Worm (Caenorhabditis elegans) whole organism, L4 larva: ENCODE data around the gene T04H1.12.

Source experiments
- D1046.2 ChIP-seq: fragments of 200-800 bp; sonication (Bioruptor generic); IDR thresholded peaks from 2 replicates; pipeline ENCODE4 v1.3.6; 2022; ENCODE audit warnings: missing genetic modification characterization, missing compliant biosample characterization
- F49E8.2 ChIP-seq: sonication (generic microtip); optimal IDR thresholded peaks from 2 replicates; lab custom pipeline; 2016; ENCODE audit warnings: missing compliant biosample characterization, mild to moderate bottlenecking, missing genetic modification characterization, borderline replicate concordance
- R02D3.7 ChIP-seq: fragments of 150-350 bp; sonication (generic microtip); optimal IDR thresholded peaks from 3 replicates; lab custom pipeline; 2014; ENCODE audit warnings: missing biosample characterization, missing genetic modification characterization
- Y75B8A.6 ChIP-seq: fragments of 200-800 bp; sonication (Bioruptor generic); IDR thresholded peaks from 2 replicates; pipeline ENCODE4 v1.3.6; 2022; ENCODE audit warnings: missing genetic modification reagents, missing genetic modification characterization, missing compliant biosample characterization
- ZK337.2 ChIP-seq: fragments of 200-800 bp; sonication (Bioruptor generic); IDR thresholded peaks from 2 replicates; pipeline ENCODE4 v1.3.6; 2022; ENCODE audit warnings: missing genetic modification reagents, missing genetic modification characterization, missing compliant biosample characterization
- aha-1 ChIP-seq: fragments of 150-350 bp; peaks from one replicate; lab custom pipeline; 2014; ENCODE audit warnings: missing biosample characterization, missing genetic modification characterization
- ama-1 ChIP-seq: fragments of 150-350 bp; optimal IDR thresholded peaks from 2 replicates; lab custom pipeline; 2014; ENCODE audit warnings: inconsistent platforms, mixed read lengths
- attf-4 ChIP-seq: sonication (generic microtip); optimal IDR thresholded peaks from 3 replicates; lab custom pipeline; 2017; ENCODE audit warnings: missing biosample characterization, missing genetic modification characterization
- ceh-28 ChIP-seq: fragments of 150-350 bp; optimal IDR thresholded peaks from 2 replicates; lab custom pipeline; 2014; ENCODE audit warnings: missing biosample characterization, missing genetic modification reagents, missing genetic modification characterization
- ceh-32 ChIP-seq: sonication (generic microtip); optimal IDR thresholded peaks from 2 replicates; lab custom pipeline; 2016; ENCODE audit warnings: mild to moderate bottlenecking, missing genetic modification characterization, missing compliant biosample characterization; ENCODE audit not compliant: poor library complexity
- ceh-82 ChIP-seq: sonication (generic microtip); optimal IDR thresholded peaks from 2 replicates; lab custom pipeline; 2017; ENCODE audit warnings: missing biosample characterization, missing genetic modification characterization
- ctbp-1 ChIP-seq: fragments of 200-800 bp; sonication (Bioruptor generic); IDR thresholded peaks from 2 replicates; pipeline ENCODE4 v1.3.6; 2022; ENCODE audit warnings: missing genetic modification reagents, missing genetic modification characterization, missing compliant biosample characterization
- daf-16 ChIP-seq, 3 experiments: sonication (generic microtip); optimal IDR thresholded peaks; 2 replicates each; lab custom pipeline; 2016 to 2017; ENCODE audit warnings: missing genetic modification characterization in 3 of 3, missing genetic modification reagents in 3 of 3, mild to moderate bottlenecking in 2 of 3, missing compliant biosample characterization in 2 of 3, missing biosample characterization in 1 of 3, moderate library complexity in 1 of 3
- daf-19 ChIP-seq: fragments of 200-800 bp; sonication (Bioruptor generic); conservative IDR thresholded peaks from 2 replicates; pipeline ENCODE4 v1.3.6; 2022; ENCODE audit warnings: missing genetic modification characterization, missing compliant biosample characterization
- dmd-8 ChIP-seq: fragments of 200-800 bp; sonication (Bioruptor generic); IDR thresholded peaks from 2 replicates; pipeline ENCODE4 v1.3.6; 2022; ENCODE audit warnings: missing genetic modification characterization, missing compliant biosample characterization
- dmd-9 ChIP-seq: fragments of 200-800 bp; sonication (Bioruptor generic); IDR thresholded peaks from 2 replicates; pipeline ENCODE4 v1.3.6; 2022; ENCODE audit warnings: missing genetic modification reagents, missing genetic modification characterization, missing compliant biosample characterization
- dve-1 ChIP-seq: sonication (generic microtip); optimal IDR thresholded peaks from 2 replicates; lab custom pipeline; 2017; ENCODE audit warnings: antibody characterized with exemption, mild to moderate bottlenecking, missing genetic modification characterization, missing compliant biosample characterization; ENCODE audit not compliant: insufficient read depth
- egl-27 ChIP-seq: sonication (generic microtip); optimal IDR thresholded peaks from 3 replicates; lab custom pipeline; 2017; ENCODE audit warnings: missing biosample characterization, missing genetic modification reagents, missing genetic modification characterization
- fos-1 ChIP-seq: fragments of 150-350 bp; optimal IDR thresholded peaks from 2 replicates; lab custom pipeline; 2014; ENCODE audit warnings: missing biosample characterization, missing genetic modification characterization
- hlh-11 ChIP-seq: fragments of 200-800 bp; sonication (Bioruptor generic); optimal IDR thresholded peaks from 2 replicates; lab custom pipeline; 2018; ENCODE audit warnings: mild to moderate bottlenecking, missing genetic modification characterization, missing compliant biosample characterization
- hlh-30 ChIP-seq: sonication (generic microtip); optimal IDR thresholded peaks from 2 replicates; lab custom pipeline; 2017; ENCODE audit warnings: antibody characterized with exemption, mild to moderate bottlenecking, missing genetic modification characterization, missing compliant biosample characterization; ENCODE audit not compliant: insufficient read depth
- hmg-1.1 ChIP-seq: fragments of 200-800 bp; sonication (Bioruptor generic); IDR thresholded peaks from 2 replicates; pipeline ENCODE4 v1.3.6; 2022; ENCODE audit warnings: missing genetic modification reagents, missing genetic modification characterization, missing compliant biosample characterization
- jun-1 ChIP-seq: fragments of 150-350 bp; optimal IDR thresholded peaks from 2 replicates; lab custom pipeline; 2014; ENCODE audit warnings: missing biosample characterization, missing genetic modification reagents, missing genetic modification characterization
- lim-7 ChIP-seq: fragments of 200-800 bp; sonication (Bioruptor generic); IDR thresholded peaks from 2 replicates; pipeline ENCODE4 v1.3.6; 2022; ENCODE audit warnings: missing genetic modification characterization, missing compliant biosample characterization
- lin-1 ChIP-seq: fragments of 200-800 bp; sonication (Bioruptor generic); IDR thresholded peaks from 2 replicates; pipeline ENCODE4 v1.3.6; 2022; ENCODE audit warnings: missing genetic modification reagents, missing genetic modification characterization, missing compliant biosample characterization
- lin-29 ChIP-seq: fragments of 200-800 bp; sonication (Bioruptor generic); IDR thresholded peaks from 2 replicates; pipeline ENCODE4 v1.3.6; 2022; ENCODE audit warnings: missing genetic modification reagents, missing genetic modification characterization, missing compliant biosample characterization
- lin-39 ChIP-seq: fragments of 150-350 bp; optimal IDR thresholded peaks from 2 replicates; lab custom pipeline; 2014; ENCODE audit warnings: missing biosample characterization, missing genetic modification reagents, missing genetic modification characterization
- lir-3 ChIP-seq: sonication (generic microtip); optimal IDR thresholded peaks from 2 replicates; lab custom pipeline; 2016; ENCODE audit warnings: mild to moderate bottlenecking, missing genetic modification characterization, missing compliant biosample characterization
- mdl-1 ChIP-seq, 2 experiments: fragments of 150-350 bp in 1 of 2; sonication (generic microtip) in 1 of 2; optimal IDR thresholded peaks; 2 replicates each; lab custom pipeline; 2014 to 2017; ENCODE audit warnings: missing biosample characterization in 2 of 2, missing genetic modification characterization in 2 of 2
- mes-2 ChIP-seq: sonication (generic microtip); optimal IDR thresholded peaks from 2 replicates; lab custom pipeline; 2016; ENCODE audit warnings: missing genotype, mild to moderate bottlenecking, missing genetic modification characterization, missing compliant biosample characterization; ENCODE audit not compliant: poor library complexity, severe bottlenecking
- mxl-3 ChIP-seq: fragments of 200-800 bp; sonication (Bioruptor generic); optimal IDR thresholded peaks from 2 replicates; lab custom pipeline; 2018; ENCODE audit warnings: mild to moderate bottlenecking, missing genetic modification characterization, missing compliant biosample characterization
- nhr-10 ChIP-seq: fragments of 150-350 bp; optimal IDR thresholded peaks from 2 replicates; lab custom pipeline; 2014; ENCODE audit warnings: missing biosample characterization, missing genetic modification characterization
- nhr-102 ChIP-seq: sonication (generic microtip); optimal IDR thresholded peaks from 2 replicates; lab custom pipeline; 2016; ENCODE audit warnings: mild to moderate bottlenecking, missing genetic modification characterization, moderate library complexity, missing compliant biosample characterization
- nhr-11 ChIP-seq: fragments of 150-350 bp; optimal IDR thresholded peaks from 2 replicates; lab custom pipeline; 2014; ENCODE audit warnings: missing biosample characterization, missing genetic modification characterization
- nhr-48 ChIP-seq: sonication (generic microtip); optimal IDR thresholded peaks from 2 replicates; lab custom pipeline; 2016; ENCODE audit warnings: mild to moderate bottlenecking, missing genetic modification characterization, missing compliant biosample characterization
- nhr-77 ChIP-seq: fragments of 150-350 bp; optimal IDR thresholded peaks from 2 replicates; lab custom pipeline; 2014; ENCODE audit warnings: missing biosample characterization, missing genetic modification characterization
- pha-4 ChIP-seq, 2 experiments: fragments of 150-350 bp in 1 of 2; fragments of 200-800 bp in 1 of 2; sonication (Bioruptor generic) in 1 of 2; IDR thresholded peaks in 1 of 2; optimal IDR thresholded peaks in 1 of 2; 2 replicates each; pipeline versions ENCODE4 v1.3.6 to Lab custom; 2014 to 2022; ENCODE audit warnings: missing genetic modification characterization in 2 of 2, missing genetic modification reagents in 2 of 2, missing biosample characterization in 1 of 2, missing compliant biosample characterization in 1 of 2
- pqm-1 ChIP-seq: sonication (generic microtip); optimal IDR thresholded peaks from 2 replicates; lab custom pipeline; 2017; ENCODE audit warnings: missing biosample characterization, missing genetic modification characterization
- saeg-2 ChIP-seq: fragments of 200-800 bp; sonication (Bioruptor generic); IDR thresholded peaks from 2 replicates; pipeline ENCODE4 v1.3.6; 2022; ENCODE audit warnings: missing genetic modification reagents, missing genetic modification characterization, missing compliant biosample characterization
- sdz-12 ChIP-seq: fragments of 200-800 bp; sonication (Bioruptor generic); optimal IDR thresholded peaks from 2 replicates; lab custom pipeline; 2018; ENCODE audit warnings: mild to moderate bottlenecking, missing genetic modification characterization, missing compliant biosample characterization
- skn-1 ChIP-seq: fragments of 150-350 bp; optimal IDR thresholded peaks from 2 replicates; lab custom pipeline; 2014; ENCODE audit warnings: missing biosample characterization, missing genetic modification characterization
- snpc-1.2 ChIP-seq: fragments of 200-800 bp; sonication (Bioruptor generic); IDR thresholded peaks from 2 replicates; pipeline ENCODE4 v1.3.6; 2022; ENCODE audit warnings: missing genetic modification reagents, missing genetic modification characterization, missing compliant biosample characterization
- snpc-4 ChIP-seq: fragments of 150-350 bp; optimal IDR thresholded peaks from 2 replicates; lab custom pipeline; 2014; ENCODE audit warnings: missing biosample characterization, missing genetic modification characterization
- spr-1 ChIP-seq: sonication (generic microtip); optimal IDR thresholded peaks from 2 replicates; lab custom pipeline; 2016; ENCODE audit warnings: mild to moderate bottlenecking, missing genetic modification characterization, missing compliant biosample characterization
- tag-97 ChIP-seq: fragments of 200-800 bp; sonication (Bioruptor generic); IDR thresholded peaks from 2 replicates; pipeline ENCODE4 v1.3.6; 2022; ENCODE audit warnings: missing genetic modification characterization, missing compliant biosample characterization
- unc-62 ChIP-seq, 3 experiments: fragments of 150-350 bp in 1 of 3; sonication (generic microtip); optimal IDR thresholded peaks in 2 of 3; peaks in 1 of 3; 1 replicate in 1 of 3; 2 replicates in 2 of 3; lab custom pipeline; 2014 to 2017; ENCODE audit warnings: missing biosample characterization in 3 of 3, missing genetic modification characterization in 3 of 3, missing genetic modification reagents in 3 of 3, missing genotype in 1 of 3
- zag-1 ChIP-seq: fragments of 150-350 bp; optimal IDR thresholded peaks from 2 replicates; lab custom pipeline; 2014; ENCODE audit warnings: missing biosample characterization, missing genetic modification characterization
- zfp-2 ChIP-seq: sonication (generic microtip); optimal IDR thresholded peaks from 2 replicates; lab custom pipeline; 2016; ENCODE audit warnings: mild to moderate bottlenecking, missing genetic modification characterization, missing compliant biosample characterization
- zfp-3 ChIP-seq: fragments of 200-800 bp; sonication (Bioruptor generic); conservative IDR thresholded peaks from 2 replicates; pipeline ENCODE4 v1.3.6; 2022; ENCODE audit warnings: missing genetic modification reagents, missing genetic modification characterization, missing compliant biosample characterization
- ztf-7 ChIP-seq: fragments of 150-350 bp; optimal IDR thresholded peaks from 2 replicates; lab custom pipeline; 2014; ENCODE audit warnings: missing biosample characterization, missing genetic modification characterization

The T04H1.12 gene

ce11 chrV:12296122-12296521, 40.7 kb downstream of the T04H1.12 start (continued):
- no peak for TF ChIP-seq ceh-32 (tag; lab: Kevin White, UChicago)
- TF ChIP-seq spr-1 (tag; lab: Kevin White, UChicago), result no peak
- peak; percentile 51 for TF ChIP-seq pqm-1 (tag; lab: Kevin White, UChicago)
- no peak for TF ChIP-seq daf-19
- TF ChIP-seq ama-1 (lab: Kevin White, UChicago), result no peak
- TF ChIP-seq aha-1 (tag; lab: Kevin White, UChicago), result no peak
- no peak for TF ChIP-seq jun-1 (tag; lab: Kevin White, UChicago)
- TF ChIP-seq lin-1, result no peak
- no peak for TF ChIP-seq lim-7 (GFP tag; lab: Robert Waterston, UW)
- no peak for TF ChIP-seq Y75B8A.6 (GFP tag; lab: Robert Waterston, UW)
- TF ChIP-seq attf-4, result no peak
- TF ChIP-seq dmd-9 (GFP tag; lab: Robert Waterston, UW), result no peak
- TF ChIP-seq snpc-4, result no peak
- TF ChIP-seq nhr-11, result no peak
- no peak for TF ChIP-seq nhr-48 (tag; lab: Kevin White, UChicago)
- TF ChIP-seq mes-2, result no peak
- no peak for TF ChIP-seq lin-29 (GFP tag; lab: Robert Waterston, UW)
- no peak for TF ChIP-seq daf-16 (GFP tag; optimal IDR thresholded peaks at IDR 0.05; lab: Kevin White, UChicago)
- TF ChIP-seq daf-16 (tag; optimal IDR thresholded peaks at IDR 0.05; lab: Kevin White, UChicago), result peak; percentile 43
- no peak for TF ChIP-seq tag-97 (GFP tag; lab: Robert Waterston, UW)
- no peak for TF ChIP-seq D1046.2 (GFP tag; lab: Robert Waterston, UW)
- TF ChIP-seq pha-4 (GFP tag; IDR thresholded peaks at IDR 0.05; lab: Robert Waterston, UW), result no peak
- TF ChIP-seq pha-4 (tag; optimal IDR thresholded peaks at IDR 0.05; lab: Kevin White, UChicago), result no peak
- TF ChIP-seq unc-62 (GFP tag; optimal IDR thresholded peaks at IDR 0.05 in 1 of 2; lab: Kevin White, UChicago), result no peak
- no peak for TF ChIP-seq unc-62 (tag; optimal IDR thresholded peaks at IDR 0.05; lab: Kevin White, UChicago)
- TF ChIP-seq egl-27, result no peak
- TF ChIP-seq ctbp-1, result no peak
- peak; percentile 18 for TF ChIP-seq nhr-77 (tag; lab: Kevin White, UChicago)
- no peak for TF ChIP-seq snpc-1.2 (GFP tag; lab: Robert Waterston, UW)
- no peak for TF ChIP-seq dmd-8 (GFP tag; lab: Robert Waterston, UW)
- no peak for TF ChIP-seq ceh-28 (tag; lab: Kevin White, UChicago)

- TF ChIP-seq saeg-2 (no peak), nhr-10 (tag; lab: Kevin White, UChicago) (no peak), ceh-82 (no peak), skn-1 (tag; lab: Kevin White, UChicago) (no peak), lin-39 (no peak), ZK337.2 (no peak), lim-7 (GFP tag; lab: Robert Waterston, UW) (no peak), mxl-3 (GFP tag; lab: Kevin White, UChicago) (peak; percentile 65), egl-27 (no peak), lin-1 (no peak), zag-1 (tag; lab: Kevin White, UChicago) (no peak), lir-3 (tag; lab: Kevin White, UChicago) (no peak), hlh-30 (peak; percentile 47), R02D3.7 (no peak), ztf-7 (tag; lab: Kevin White, UChicago) (no peak), pqm-1 (tag; lab: Kevin White, UChicago) (no peak), hmg-1.1 (GFP tag; lab: Robert Waterston, UW) (no peak), Y75B8A.6 (GFP tag; lab: Robert Waterston, UW) (no peak), fos-1 (tag; lab: Kevin White, UChicago) (no peak), mdl-1 (tag; optimal IDR thresholded peaks at IDR 0.05; lab: Kevin White, UChicago) (peak in 1 of 2 experiments; percentile 29), F49E8.2 (no peak), spr-1 (tag; lab: Kevin White, UChicago) (no peak), zfp-2 (tag; lab: Kevin White, UChicago) (no peak), nhr-102 (tag; lab: Kevin White, UChicago) (no peak), D1046.2 (GFP tag; lab: Robert Waterston, UW) (no peak), sdz-12 (GFP tag; lab: Kevin White, UChicago) (no peak), dve-1 (tag; lab: Kevin White, UChicago) (no peak), zfp-3 (GFP tag; lab: Robert Waterston, UW) (no peak), hlh-11 (peak; percentile 1)
Observed at ce11 chrV:12296794-12297193, 41.4 kb downstream of the T04H1.12 start.
